Fruit fly (Drosophila melanogaster) whole organism: ENCODE results near the gene CG13114.

ENCODE experiments used
- CG8478 ChIP-seq: fragments of >200 bp; optimal IDR thresholded peaks from 2 replicates; lab custom pipeline; 2018; ENCODE audit warnings: inconsistent platforms
- Dll ChIP-seq: fragments of >200 bp; optimal IDR thresholded peaks from 2 replicates; lab custom pipeline; 2017
- EcR ChIP-seq, 2 experiments: fragments of >200 bp; optimal IDR thresholded peaks; 2 replicates each; lab custom pipeline; 2017; ENCODE audit warnings: missing biosample characterization in 2 of 2, missing genetic modification characterization in 2 of 2, missing genetic modification reagents in 2 of 2
- pan ChIP-seq: fragments of >200 bp; optimal IDR thresholded peaks from 2 replicates; lab custom pipeline; 2017
- psq ChIP-seq: fragments of >200 bp; optimal IDR thresholded peaks from 2 replicates; lab custom pipeline; 2017
- usp ChIP-seq: fragments of >200 bp; optimal IDR thresholded peaks from 2 replicates; lab custom pipeline; 2017; ENCODE audit warnings: missing biosample characterization, missing genetic modification characterization, mixed read lengths

dm6 chr2L:9508547-9509197 is 36.9 kb upstream of the CG13114 start:
- TF ChIP-seq CG8478 (lab: Kevin White, UChicago), result no peak
- no peak for TF ChIP-seq psq (lab: Kevin White, UChicago)
- TF ChIP-seq usp, result no peak
- no peak for TF ChIP-seq pan
- no peak for TF ChIP-seq Dll (lab: Kevin White, UChicago)
- TF ChIP-seq EcR (GFP tag; optimal IDR thresholded peaks at IDR 0.05; lab: Kevin White, UChicago), result peak in 1 of 2 experiments; percentile 87
